Fruit fly (Drosophila melanogaster) whole organism: Measurements from ENCODE around the gene CG18547.

Experiments used
- Dll ChIP-seq: fragments of >200 bp; optimal IDR thresholded peaks from 2 replicates; lab custom pipeline; 2017
- pan ChIP-seq: fragments of >200 bp; optimal IDR thresholded peaks from 2 replicates; lab custom pipeline; 2017
- psq ChIP-seq: fragments of >200 bp; optimal IDR thresholded peaks from 2 replicates; lab custom pipeline; 2017
- usp ChIP-seq: fragments of >200 bp; optimal IDR thresholded peaks from 2 replicates; lab custom pipeline; 2017; ENCODE audit warnings: missing biosample characterization, missing genetic modification characterization, mixed read lengths

dm6 chr3R:12005417-12005816, 25.2 kb upstream of the CG18547 start, which contains the start of gene Tk:
- no peak for TF ChIP-seq usp (GFP tag; lab: Kevin White, UChicago)
- TF ChIP-seq psq (lab: Kevin White, UChicago): no peak
- no peak for TF ChIP-seq pan (lab: Kevin White, UChicago)
- no peak for TF ChIP-seq Dll (lab: Kevin White, UChicago)
